Worm (Caenorhabditis elegans): ENCODE results near the gene F07B7.12.
A peak's percentile ranks its signal among the peaks of the same experiment; 100 is the strongest.
"Not testable (repeated sequence)": the region's sequence is repeated elsewhere in the genome, so short reads cannot be mapped to it uniquely, and the experiment has no call there.

F07B7.12 gene

DNA sequence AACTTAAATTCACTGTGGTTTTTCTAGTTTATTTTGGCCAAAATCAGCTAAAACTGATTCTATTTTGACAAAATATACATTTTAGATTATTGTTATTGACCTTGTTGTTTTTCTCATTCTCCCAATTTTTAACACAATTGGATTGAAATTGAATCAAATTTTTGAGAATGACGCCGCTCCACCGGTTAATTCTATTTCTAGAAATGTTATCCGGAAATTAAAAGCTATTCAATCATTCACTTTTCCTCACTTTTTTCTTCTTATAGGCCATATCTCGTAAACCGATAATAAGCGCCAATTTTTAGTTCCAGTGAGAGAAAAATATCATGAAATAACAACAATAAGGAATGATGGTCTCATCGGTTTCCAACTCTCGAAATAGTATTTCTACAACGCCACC lies 40.8 kb upstream of the F07B7.12 start, which contains the start of gene frpr-12:
frpr-12 (plus strand) TSS at position 301 of the 400 bp plus-strand sequence.
- TF ChIP-seq fax-1 (tag; optimal IDR thresholded peaks at IDR 0.05) (no peak), pat-9 (tag; optimal IDR thresholded peaks at IDR 0.05) (no peak), pros-1 (tag; optimal IDR thresholded peaks at IDR 0.05) (no peak), ceh-30 (tag; optimal IDR thresholded peaks at IDR 0.05) (no peak), K09A11.1 (tag; optimal IDR thresholded peaks at IDR 0.05; ENCODE audit: insufficient read depth) (no peak), hlh-6 (tag; optimal IDR thresholded peaks at IDR 0.05) (no peak), fkh-6 (tag; optimal IDR thresholded peaks at IDR 0.05) (no peak), hlh-15 (tag; optimal IDR thresholded peaks at IDR 0.05) (no peak)

DNA sequence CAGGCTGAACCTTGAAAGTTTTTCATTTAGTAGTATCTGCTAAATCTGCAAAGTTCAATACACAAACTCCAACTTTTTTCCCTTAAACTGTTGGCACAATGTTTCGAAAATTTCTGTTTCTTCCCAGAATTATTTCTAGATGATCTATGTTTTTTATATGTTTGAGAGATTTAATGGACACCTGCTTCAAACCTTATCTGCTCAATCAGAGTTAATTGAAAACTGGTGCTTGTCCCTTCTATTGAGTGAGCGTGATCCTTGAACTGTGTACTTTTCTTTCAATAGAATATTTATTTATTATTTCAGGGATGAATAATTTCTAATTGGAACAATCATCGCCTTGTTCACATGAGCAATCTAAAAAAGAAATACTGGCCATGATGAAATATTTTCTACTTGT lies 36.9 kb upstream of the F07B7.12 start, which contains the start of gene frpr-13:
frpr-13 (plus strand) TSS at position 301 of the 400 bp plus-strand sequence.
- TF ChIP-seq elt-4 (tag; optimal IDR thresholded peaks at IDR 0.05) (no peak), Y22D7AL.16 (tag; optimal IDR thresholded peaks at IDR 0.05) (no peak), ceh-14 (tag; optimal IDR thresholded peaks at IDR 0.05) (no peak)

DNA sequence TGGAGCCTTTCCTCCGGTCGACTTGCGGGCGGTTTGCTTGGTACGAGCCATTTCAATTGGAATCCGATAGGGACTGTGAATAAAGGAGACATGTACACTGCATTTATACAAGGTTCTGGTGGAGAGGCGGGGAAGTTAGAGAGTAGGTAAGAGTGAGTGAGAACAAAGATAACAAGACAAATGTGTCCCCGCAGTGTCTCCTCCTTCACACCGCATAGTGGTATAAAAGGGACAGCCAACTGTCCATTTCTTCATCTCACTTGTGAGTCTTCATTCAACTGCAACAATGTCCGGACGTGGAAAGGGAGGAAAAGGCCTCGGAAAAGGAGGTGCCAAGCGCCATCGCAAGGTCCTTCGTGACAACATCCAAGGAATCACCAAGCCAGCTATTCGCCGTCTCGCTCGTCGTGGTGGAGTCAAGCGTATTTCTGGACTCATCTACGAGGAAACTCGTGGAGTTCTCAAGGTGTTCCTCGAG lies 36.1 kb upstream of the F07B7.12 start, which contains the start of the genes his-17 and his-18:
his-17 (minus strand) TSS at position 51 of the 478 bp plus-strand sequence.
his-18 (plus strand) TSS at position 287 of the 478 bp plus-strand sequence.
- TF ChIP-seq ceh-45 (GFP tag; IDR thresholded peaks at IDR 0.05): peak; percentile 49; the same call in 1 of the 2 replicates

DNA sequence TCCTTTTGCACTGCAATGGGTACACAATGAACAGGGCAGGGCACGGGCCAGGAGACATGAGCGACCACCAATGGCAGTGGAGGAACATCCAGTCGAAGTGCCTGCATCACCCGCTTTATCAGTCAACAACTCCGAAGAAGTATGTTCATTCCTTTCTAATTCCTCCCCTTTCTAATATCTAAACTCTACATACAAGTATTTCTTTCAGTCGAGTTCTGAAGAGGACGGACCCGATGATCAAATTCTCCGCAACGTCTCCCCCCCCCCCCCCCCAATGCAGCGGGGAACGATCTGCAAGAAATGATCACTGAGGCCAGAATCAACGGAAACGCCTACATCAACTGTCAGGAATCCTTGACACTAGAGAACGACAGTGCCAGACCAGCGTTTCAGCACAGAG lies 26.5 kb downstream of the F07B7.12 start, which contains the start of gene F07B7.7:
F07B7.7 (plus strand) TSS at position 301 of the 400 bp plus-strand sequence.
- not testable (repeated sequence) for TF ChIP-seq ttx-3, hlh-6, ceh-2 (tag; optimal IDR thresholded peaks at IDR 0.05)

DNA sequence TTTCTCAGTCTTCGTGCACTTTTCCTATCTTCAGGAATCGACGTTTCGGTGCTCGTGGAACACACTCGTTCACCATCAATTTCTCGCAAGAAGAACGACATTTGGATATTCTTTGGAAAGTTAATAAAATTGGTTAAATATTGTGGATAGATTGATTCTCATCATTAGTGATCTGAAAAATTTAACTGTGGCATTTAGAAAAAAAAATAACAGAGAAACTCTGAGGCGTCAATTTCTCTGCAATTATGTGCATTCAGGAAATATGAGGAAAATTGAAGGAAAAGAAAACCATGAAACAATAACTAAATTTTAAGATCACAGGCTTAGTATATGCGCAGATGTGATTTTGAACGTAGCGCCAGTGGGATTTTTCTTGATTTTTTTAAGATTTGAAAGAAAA lies 42.0 kb downstream of the F07B7.12 start, which contains the start of gene rpm-1:
rpm-1 (minus strand) TSS at position 101 of the 400 bp plus-strand sequence.
- TF ChIP-seq C38D4.7 (GFP tag; optimal IDR thresholded peaks at IDR 0.05); dve-1 (tag; optimal IDR thresholded peaks at IDR 0.05); unc-86 (tag; optimal IDR thresholded peaks at IDR 0.05): not testable (repeated sequence)

All from whole organism, late embryonic.